Fruit fly (Drosophila melanogaster): ENCODE results near the gene CG15385.

Gene CG15385

DNA sequence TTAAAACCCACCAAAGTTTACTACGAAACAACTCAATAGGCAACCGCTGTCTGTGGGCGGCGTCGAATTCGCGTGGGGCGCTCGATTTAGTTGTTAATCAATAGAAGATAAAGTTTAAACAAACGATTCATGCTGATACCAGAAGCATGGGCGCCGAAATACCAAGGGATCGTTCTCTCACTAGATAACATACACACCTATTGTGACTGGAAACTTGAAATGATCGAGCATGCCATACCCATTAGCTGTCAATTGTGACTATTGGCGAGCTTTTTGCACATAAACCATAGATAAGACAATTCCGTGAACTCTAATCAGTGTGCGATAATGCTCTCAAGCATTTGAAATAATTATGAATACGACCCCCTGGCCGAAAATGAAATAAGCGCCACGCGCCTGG is 33.0 kb downstream of the CG15385 start (continued):
- no peak for TF ChIP-seq Lhr (GFP tag; optimal IDR thresholded peaks at IDR 0.05)
- TF ChIP-seq Dfd (GFP tag; optimal IDR thresholded peaks at IDR 0.05): no peak
- TF ChIP-seq Bdp1 (GFP tag; optimal IDR thresholded peaks at IDR 0.05): no peak
- peak; percentile 83 for TF ChIP-seq stc (GFP tag; IDR thresholded peaks at IDR 0.05)
- TF ChIP-seq gsb-n (tag; optimal IDR thresholded peaks at IDR 0.05): peak; percentile 38
- TF ChIP-seq ftz-f1 (GFP tag; optimal IDR thresholded peaks at IDR 0.05): no peak
- peak; percentile 28 for TF ChIP-seq tin (GFP tag; optimal IDR thresholded peaks at IDR 0.05)
- peak; percentile 77 for TF ChIP-seq CG10209 (GFP tag; optimal IDR thresholded peaks at IDR 0.05)
- no peak for TF ChIP-seq Sry-β (GFP tag; optimal IDR thresholded peaks at IDR 0.05)
- no peak for TF ChIP-seq CG2889 (GFP tag; IDR thresholded peaks at IDR 0.05)
- peak; percentile 56 for TF ChIP-seq ems (GFP tag; optimal IDR thresholded peaks at IDR 0.05)
- TF ChIP-seq dm (GFP tag; optimal IDR thresholded peaks at IDR 0.05): peak; percentile 28
- TF ChIP-seq CrebB (tag; optimal IDR thresholded peaks at IDR 0.05): peak; percentile 75
- peak; percentile 46 for TF ChIP-seq Nf-YB (GFP tag; optimal IDR thresholded peaks at IDR 0.05)
- peak; percentile 61 for TF ChIP-seq Ada2b (GFP tag; IDR thresholded peaks at IDR 0.05)
- TF ChIP-seq Hmx (GFP tag; optimal IDR thresholded peaks at IDR 0.05): no peak
- TF ChIP-seq gce (GFP tag; IDR thresholded peaks at IDR 0.05): no peak
- peak; percentile 43; the same call in 1 of the 2 replicates for TF ChIP-seq E2f2 (GFP tag; IDR thresholded peaks at IDR 0.05)
- no peak for TF ChIP-seq NC2β (GFP tag; optimal IDR thresholded peaks at IDR 0.05)
- TF ChIP-seq CG17385 (GFP tag; optimal IDR thresholded peaks at IDR 0.05): peak; percentile 54
- peak; percentile 59; the same call in 1 of the 2 replicates for TF ChIP-seq danr (GFP tag; IDR thresholded peaks at IDR 0.05)
- peak; percentile 74 for TF ChIP-seq chn (GFP tag; optimal IDR thresholded peaks at IDR 0.05)
- TF ChIP-seq nerfin-2 (GFP tag; IDR thresholded peaks at IDR 0.05; ENCODE audit: partially characterized antibody): no peak
- peak; percentile 73 for TF ChIP-seq PHDP (tag; optimal IDR thresholded peaks at IDR 0.05)
- TF ChIP-seq inv (GFP tag; IDR thresholded peaks at IDR 0.05; ENCODE audit: partially characterized antibody): no peak
- peak; percentile 88 for TF ChIP-seq al (GFP tag; IDR thresholded peaks at IDR 0.05)
- no peak for TF ChIP-seq B-H2 (GFP tag; optimal IDR thresholded peaks at IDR 0.05)
- peak; percentile 61 for TF ChIP-seq pnt (GFP tag; optimal IDR thresholded peaks at IDR 0.05)
- peak; percentile 64; the same call in 2 of the 3 replicates for TF ChIP-seq ci (GFP tag; IDR thresholded peaks at IDR 0.05)
- peak; percentile 23 for TF ChIP-seq CG6254 (GFP tag; optimal IDR thresholded peaks at IDR 0.05)
- peak; percentile 84 for TF ChIP-seq CG11504 (tag; optimal IDR thresholded peaks at IDR 0.05)
- TF ChIP-seq CG7357 (GFP tag; IDR thresholded peaks at IDR 0.05): peak; percentile 66; the same call in 2 of the 3 replicates
- no peak for TF ChIP-seq CG2202 (tag; optimal IDR thresholded peaks at IDR 0.05)
- peak; percentile 73 for TF ChIP-seq Chrac-16 (GFP tag; optimal IDR thresholded peaks at IDR 0.05)
- TF ChIP-seq Opbp (GFP tag; IDR thresholded peaks at IDR 0.05; ENCODE audit: partially characterized antibody): no peak
- TF ChIP-seq Optix (GFP tag; IDR thresholded peaks at IDR 0.05): peak; percentile 76
- TF ChIP-seq CG13287 (GFP tag; IDR thresholded peaks at IDR 0.05; ENCODE audit: partially characterized antibody): no peak; the same call in 1 of the 2 replicates
- TF ChIP-seq dan (GFP tag; IDR thresholded peaks at IDR 0.05): no peak
- TF ChIP-seq CG12071 (GFP tag; optimal IDR thresholded peaks at IDR 0.05): peak; percentile 83
- TF ChIP-seq exex (tag; optimal IDR thresholded peaks at IDR 0.05): peak; percentile 89
- TF ChIP-seq CG6272 (GFP tag; IDR thresholded peaks at IDR 0.05): peak; percentile 72
- peak; percentile 82 for TF ChIP-seq CG10147 (GFP tag; optimal IDR thresholded peaks at IDR 0.05)
- no peak for TF ChIP-seq psq (GFP tag; optimal IDR thresholded peaks at IDR 0.05)
- peak; percentile 72; the same call in 1 of the 2 replicates for TF ChIP-seq CG9215 (GFP tag; IDR thresholded peaks at IDR 0.05)
- peak; percentile 66 for TF ChIP-seq CG17568 (GFP tag; optimal IDR thresholded peaks at IDR 0.05)
- peak; percentile 76 for TF ChIP-seq row (GFP tag; IDR thresholded peaks at IDR 0.05)
- no peak for TF ChIP-seq sim (GFP tag; IDR thresholded peaks at IDR 0.05)
- peak; percentile 35 for TF ChIP-seq Oaz (GFP tag; IDR thresholded peaks at IDR 0.05)
- TF ChIP-seq oc (tag; optimal IDR thresholded peaks at IDR 0.05): peak; percentile 55
- peak; percentile 45 for TF ChIP-seq CG31365 (tag; optimal IDR thresholded peaks at IDR 0.05)
- TF ChIP-seq zfh2 (GFP tag; optimal IDR thresholded peaks at IDR 0.05): peak; percentile 83
